Worm (Caenorhabditis elegans) whole organism, early embryonic: ENCODE measurements around the gene dhcr-7.

Source experiments
- B0310.2 ChIP-seq: sonication (generic microtip); optimal IDR thresholded peaks from 2 replicates; lab custom pipeline; 2016; ENCODE audit warnings: mild to moderate bottlenecking, missing genetic modification characterization, missing compliant biosample characterization
- F13C5.2 ChIP-seq: sonication (generic microtip); optimal IDR thresholded peaks from 2 replicates; lab custom pipeline; 2017; ENCODE audit warnings: mild to moderate bottlenecking, missing genetic modification characterization, inconsistent platforms, missing compliant biosample characterization
- aly-1 ChIP-seq: sonication (generic microtip); optimal IDR thresholded peaks from 2 replicates; lab custom pipeline; 2016; ENCODE audit warnings: missing genetic modification characterization, missing compliant biosample characterization
- ama-1 ChIP-seq: fragments of 150-350 bp; optimal IDR thresholded peaks from 2 replicates; lab custom pipeline; 2014
- ceh-13 ChIP-seq: fragments of 200-800 bp; sonication (Bioruptor generic); optimal IDR thresholded peaks from 2 replicates; lab custom pipeline; 2018; ENCODE audit warnings: mild to moderate bottlenecking, missing genetic modification characterization, missing compliant biosample characterization
- ceh-36 ChIP-seq: sonication (generic microtip); optimal IDR thresholded peaks from 2 replicates; lab custom pipeline; 2016; ENCODE audit warnings: missing genetic modification characterization, inconsistent platforms, missing compliant biosample characterization
- ets-7 ChIP-seq: sonication (generic microtip); optimal IDR thresholded peaks from 2 replicates; lab custom pipeline; 2016; ENCODE audit warnings: missing genotype, missing genetic modification characterization, missing compliant biosample characterization
- flt-1 ChIP-seq: fragments of 200-800 bp; sonication (Bioruptor generic); IDR thresholded peaks from 2 replicates; pipeline ENCODE4 v1.3.6; 2022; ENCODE audit warnings: missing genetic modification characterization, missing compliant biosample characterization
- hmbx-1 ChIP-seq: sonication (generic microtip); optimal IDR thresholded peaks from 2 replicates; lab custom pipeline; 2016; ENCODE audit warnings: mild to moderate bottlenecking, missing genetic modification characterization, missing compliant biosample characterization
- hmg-4 ChIP-seq: fragments of 200-800 bp; sonication (Bioruptor generic); optimal IDR thresholded peaks from 2 replicates; lab custom pipeline; 2018; ENCODE audit warnings: mild to moderate bottlenecking, missing genetic modification characterization, missing compliant biosample characterization
- hnd-1 ChIP-seq: sonication (generic microtip); optimal IDR thresholded peaks from 2 replicates; lab custom pipeline; 2016; ENCODE audit warnings: missing genetic modification characterization, missing compliant biosample characterization
- pes-1 ChIP-seq: fragments of 200-800 bp; sonication (Bioruptor generic); IDR thresholded peaks from 2 replicates; pipeline ENCODE4 v1.3.6; 2022; ENCODE audit warnings: missing genetic modification reagents, missing genetic modification characterization, missing compliant biosample characterization
- scrt-1 ChIP-seq: fragments of 200-800 bp; sonication (Bioruptor generic); IDR thresholded peaks from 2 replicates; pipeline ENCODE4 v1.3.6; 2022; ENCODE audit warnings: missing genetic modification characterization, missing compliant biosample characterization
- sea-1 ChIP-seq: fragments of 200-800 bp; sonication (Bioruptor generic); conservative IDR thresholded peaks from 2 replicates; pipeline ENCODE4 v1.3.6; 2022; ENCODE audit warnings: missing genetic modification characterization, missing compliant biosample characterization
- tbx-11 ChIP-seq: fragments of 200-800 bp; sonication (Bioruptor generic); IDR thresholded peaks from 2 replicates; pipeline ENCODE4 v1.3.6; 2022; ENCODE audit warnings: missing genetic modification characterization, missing compliant biosample characterization
- tbx-37 ChIP-seq: fragments of 200-800 bp; sonication (Bioruptor generic); conservative IDR thresholded peaks from 2 replicates; pipeline ENCODE4 v1.3.6; 2022; ENCODE audit warnings: missing genetic modification reagents, missing genetic modification characterization, missing compliant biosample characterization
- tra-4 ChIP-seq: sonication (generic microtip); optimal IDR thresholded peaks from 2 replicates; lab custom pipeline; 2017; ENCODE audit warnings: missing genetic modification characterization, missing compliant biosample characterization

Gene dhcr-7

ce11 chrV:20485285-20485684 is at the start of gene dhcr-7:
dhcr-7 (minus strand) TSS chrV:20485385.
- TF ChIP-seq tbx-11 (no peak), ama-1 (no peak), F13C5.2 (tag; lab: Kevin White, UChicago) (no peak), tra-4 (tag; lab: Kevin White, UChicago) (no peak), aly-1 (tag; lab: Kevin White, UChicago) (no peak), tbx-37 (GFP tag; lab: Robert Waterston, UW) (no peak), hmg-4 (GFP tag; lab: Kevin White, UChicago) (no peak), flt-1 (no peak), ets-7 (no peak), hnd-1 (tag; lab: Kevin White, UChicago) (no peak), scrt-1 (no peak), ceh-13 (GFP tag; lab: Kevin White, UChicago) (no peak), B0310.2 (tag; lab: Kevin White, UChicago) (no peak), hmbx-1 (tag; lab: Kevin White, UChicago) (no peak), ceh-36 (tag; lab: Kevin White, UChicago) (no peak), sea-1 (GFP tag; lab: Robert Waterston, UW) (no peak), pes-1 (GFP tag; lab: Robert Waterston, UW) (no peak)

- no peak for TF ChIP-seq ama-1
- TF ChIP-seq scrt-1: no peak
- no peak for TF ChIP-seq tra-4 (tag; lab: Kevin White, UChicago)
- TF ChIP-seq flt-1: no peak
- no peak for TF ChIP-seq tbx-11
- no peak for TF ChIP-seq ceh-13 (GFP tag; lab: Kevin White, UChicago)
- no peak for TF ChIP-seq sea-1 (GFP tag; lab: Robert Waterston, UW)
- TF ChIP-seq tbx-37 (GFP tag; lab: Robert Waterston, UW): no peak
- TF ChIP-seq hmg-4 (GFP tag; lab: Kevin White, UChicago): no peak
- TF ChIP-seq F13C5.2 (tag; lab: Kevin White, UChicago): no peak
- no peak for TF ChIP-seq hnd-1 (tag; lab: Kevin White, UChicago)
- no peak for TF ChIP-seq hmbx-1 (tag; lab: Kevin White, UChicago)
- no peak for TF ChIP-seq pes-1 (GFP tag; lab: Robert Waterston, UW)
- TF ChIP-seq aly-1 (tag; lab: Kevin White, UChicago): no peak
- TF ChIP-seq ets-7: no peak
- TF ChIP-seq B0310.2 (tag; lab: Kevin White, UChicago): no peak
- TF ChIP-seq ceh-36 (tag; lab: Kevin White, UChicago): no peak
Observed at ce11 chrV:20534072-20534471, 48.9 kb upstream of the dhcr-7 start, which contains the start of gene famh-161. famh-161 (minus strand) TSS chrV:20534172.

ce11 chrV:20527493-20527892 is 42.3 kb upstream of the dhcr-7 start, which contains the start of gene Y38H6C.13:
Y38H6C.13 (plus strand) TSS chrV:20527793.
- TF ChIP-seq scrt-1 (no peak), sea-1 (GFP tag; lab: Robert Waterston, UW) (no peak), flt-1 (no peak), ama-1 (no peak), tra-4 (tag; lab: Kevin White, UChicago) (no peak), ets-7 (no peak), F13C5.2 (tag; lab: Kevin White, UChicago) (no peak), ceh-36 (tag; lab: Kevin White, UChicago) (no peak), hnd-1 (tag; lab: Kevin White, UChicago) (no peak), pes-1 (GFP tag; lab: Robert Waterston, UW) (no peak), tbx-11 (no peak), hmbx-1 (tag; lab: Kevin White, UChicago) (no peak), aly-1 (tag; lab: Kevin White, UChicago) (no peak)

ce11 chrV:20525816-20526459 is 40.8 kb upstream of the dhcr-7 start, which contains the start of the genes srh-166 and Y38H6C.24:
srh-166 (minus strand) TSS chrV:20525866.
Y38H6C.24 (plus strand) TSS chrV:20526435.
- TF ChIP-seq ets-7 (no peak), ceh-36 (tag; lab: Kevin White, UChicago) (no peak), ama-1 (no peak), ceh-13 (GFP tag; lab: Kevin White, UChicago) (no peak)

DNA sequence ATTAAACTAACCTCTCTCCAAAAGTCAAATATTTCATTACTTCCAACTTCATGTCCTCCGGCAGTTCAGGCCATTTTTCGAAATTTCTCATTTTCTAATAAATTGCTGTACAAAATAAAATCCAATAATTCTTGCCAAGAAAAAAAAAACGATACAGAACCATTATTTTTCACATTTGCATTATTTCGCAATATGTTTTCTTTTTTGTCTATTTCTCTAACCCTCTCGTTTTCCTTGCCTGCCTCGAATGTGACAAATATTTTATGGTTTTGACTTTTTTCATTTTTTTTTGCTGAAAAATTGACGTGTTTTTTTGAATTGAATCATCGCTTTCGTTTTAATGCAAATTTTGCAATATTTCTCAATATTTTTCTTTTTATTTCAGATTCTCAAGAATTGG is 37.0 kb upstream of the dhcr-7 start, which contains the start of the genes Y38H6C.9 and fbxa-150:
TSS of gene Y38H6C.9 (minus strand) at position 52 of the 400 bp plus-strand sequence.
TSS of gene fbxa-150 (plus strand) at position 380 of the 400 bp plus-strand sequence.
- TF ChIP-seq sea-1 (GFP tag; lab: Robert Waterston, UW) (no peak), flt-1 (no peak), ets-7 (no peak), scrt-1 (no peak), ama-1 (no peak), aly-1 (tag; lab: Kevin White, UChicago) (no peak), F13C5.2 (tag; lab: Kevin White, UChicago) (no peak), ceh-36 (tag; lab: Kevin White, UChicago) (no peak), tbx-11 (no peak)

DNA sequence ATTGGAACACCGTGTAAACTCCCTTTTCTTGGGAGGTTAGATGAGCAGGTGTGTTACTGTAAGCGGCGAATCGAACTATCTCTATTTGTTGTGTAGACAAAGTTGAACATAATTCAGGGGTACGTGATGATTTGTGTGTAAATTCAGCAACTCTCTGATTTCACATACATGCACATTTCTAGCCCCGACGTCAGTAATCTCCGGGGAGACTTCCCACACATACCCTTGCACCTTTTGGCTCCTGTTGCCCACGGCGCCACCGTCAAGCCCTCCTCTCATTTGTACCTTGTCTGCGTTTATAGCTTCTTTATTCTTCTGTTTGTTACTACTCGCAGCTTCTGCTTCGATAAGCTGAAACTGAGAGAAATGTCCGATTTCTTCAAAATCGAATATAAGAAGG is 33.7 kb upstream of the dhcr-7 start, which contains the start of gene Y38H6C.25:
TSS of gene Y38H6C.25 (plus strand) at position 301 of the 400 bp plus-strand sequence.
- no peak for TF ChIP-seq aly-1 (tag; lab: Kevin White, UChicago)
- TF ChIP-seq hmbx-1 (tag; lab: Kevin White, UChicago): no peak
- no peak for TF ChIP-seq ceh-13 (GFP tag; lab: Kevin White, UChicago)
- no peak for TF ChIP-seq pes-1 (GFP tag; lab: Robert Waterston, UW)
- no peak for TF ChIP-seq tbx-37 (GFP tag; lab: Robert Waterston, UW)
- TF ChIP-seq B0310.2 (tag; lab: Kevin White, UChicago): no peak
- no peak for TF ChIP-seq tbx-11
- no peak for TF ChIP-seq tra-4 (tag; lab: Kevin White, UChicago)
- TF ChIP-seq sea-1 (GFP tag; lab: Robert Waterston, UW): no peak
- TF ChIP-seq flt-1: no peak
- no peak for TF ChIP-seq hmg-4 (GFP tag; lab: Kevin White, UChicago)
- no peak for TF ChIP-seq F13C5.2 (tag; lab: Kevin White, UChicago)
- no peak for TF ChIP-seq scrt-1
- TF ChIP-seq ets-7: no peak
- no peak for TF ChIP-seq ama-1
- TF ChIP-seq ceh-36 (tag; lab: Kevin White, UChicago): no peak

DNA sequence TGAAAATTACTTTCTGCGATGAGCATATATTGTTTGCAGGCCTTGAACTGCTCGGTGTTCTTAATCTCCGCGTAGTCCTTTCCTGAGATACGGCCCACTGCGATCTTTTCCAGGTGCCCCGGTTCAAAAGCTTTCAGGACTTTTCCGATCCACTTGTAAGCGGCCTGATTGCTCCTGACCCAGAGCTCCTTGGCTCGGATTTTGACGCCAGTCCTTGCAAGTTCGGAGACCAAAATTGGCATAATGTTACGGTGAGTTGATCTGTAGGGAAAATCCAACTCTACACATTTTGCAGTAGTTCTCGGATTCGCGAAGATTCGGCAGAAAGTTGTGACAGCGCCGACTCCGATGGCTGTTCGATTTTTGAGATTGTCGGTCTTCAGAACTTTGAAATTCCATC is 31.8 kb upstream of the dhcr-7 start:
- no peak for TF ChIP-seq aly-1 (tag; lab: Kevin White, UChicago)
- TF ChIP-seq F13C5.2 (tag; lab: Kevin White, UChicago): no peak
- no peak for TF ChIP-seq ceh-13 (GFP tag; lab: Kevin White, UChicago)
- TF ChIP-seq B0310.2 (tag; lab: Kevin White, UChicago): no peak
- no peak for TF ChIP-seq scrt-1
- TF ChIP-seq ets-7: no peak
- no peak for TF ChIP-seq tra-4 (tag; lab: Kevin White, UChicago)
- TF ChIP-seq sea-1 (GFP tag; lab: Robert Waterston, UW): no peak
- no peak for TF ChIP-seq hmg-4 (GFP tag; lab: Kevin White, UChicago)
- no peak for TF ChIP-seq tbx-37 (GFP tag; lab: Robert Waterston, UW)
- no peak for TF ChIP-seq ceh-36 (tag; lab: Kevin White, UChicago)
- TF ChIP-seq pes-1 (GFP tag; lab: Robert Waterston, UW): no peak
- no peak for TF ChIP-seq tbx-11
- no peak for TF ChIP-seq flt-1
- TF ChIP-seq hnd-1 (tag; lab: Kevin White, UChicago): no peak
